Worm (Caenorhabditis elegans): ENCODE measurements around the gene nep-8.
"Not testable (repeated sequence)": the region's sequence is repeated elsewhere in the genome, so short reads cannot be mapped to it uniquely, and the experiment has no call there.

The nep-8 gene

DNA sequence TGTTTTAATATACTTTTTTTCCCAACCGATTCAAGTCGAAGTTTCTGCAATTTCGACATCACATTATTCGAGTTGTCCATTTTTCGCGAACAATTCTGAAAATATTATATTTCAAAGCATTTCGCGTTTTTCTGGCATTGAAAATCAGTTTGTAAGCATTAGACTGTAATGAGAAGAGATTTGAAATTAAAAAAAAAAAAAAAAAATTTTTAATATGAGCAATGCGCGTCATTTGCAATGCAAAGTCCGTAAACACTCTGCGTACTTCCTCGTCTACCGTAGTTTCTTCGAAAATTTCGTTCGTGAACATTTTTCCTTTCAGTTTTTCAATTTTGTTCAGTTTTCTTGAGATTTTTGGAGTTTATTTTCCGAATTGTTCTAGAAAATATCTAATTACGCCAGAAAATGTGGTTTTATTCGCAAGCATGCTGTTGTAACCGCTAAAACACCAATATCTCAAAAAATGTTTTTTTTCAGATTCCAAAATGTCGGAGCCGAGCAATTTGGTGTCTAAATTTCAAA is 41.7 kb downstream of the nep-8 start, which contains the start of the genes C16C8.5 and C16C8.16:
TSS of gene C16C8.5 (minus strand) at position 101 of the 522 bp plus-strand sequence.
TSS of gene C16C8.16 (plus strand) at position 472 of the 522 bp plus-strand sequence.
- TF ChIP-seq sptf-1 (tag; optimal IDR thresholded peaks at IDR 0.05) (no peak), nhr-237 (tag; optimal IDR thresholded peaks at IDR 0.05) (no peak), cnd-1 (tag; optimal IDR thresholded peaks at IDR 0.05) (no peak), mls-2 (tag; optimal IDR thresholded peaks at IDR 0.05) (no peak), ztf-11 (tag; optimal IDR thresholded peaks at IDR 0.05) (no peak), hlh-1 (tag; optimal IDR thresholded peaks at IDR 0.05) (no peak), nhr-76 (tag; optimal IDR thresholded peaks at IDR 0.05) (no peak), nhr-12 (tag; optimal IDR thresholded peaks at IDR 0.05) (no peak), zip-8 (tag; optimal IDR thresholded peaks at IDR 0.05) (no peak), elt-3 (tag; optimal IDR thresholded peaks at IDR 0.05) (no peak), ceh-83 (GFP tag; optimal IDR thresholded peaks at IDR 0.05) (no peak), unc-62 (GFP tag; optimal IDR thresholded peaks at IDR 0.05) (no peak), sem-2 (GFP tag; optimal IDR thresholded peaks at IDR 0.05) (no peak), nhr-2 (tag; optimal IDR thresholded peaks at IDR 0.05) (no peak), nhr-28 (tag; optimal IDR thresholded peaks at IDR 0.05) (no peak), unc-120 (tag; optimal IDR thresholded peaks at IDR 0.05; ENCODE audit: poor library complexity, severe bottlenecking) (no peak), snpc-4 (tag; optimal IDR thresholded peaks at IDR 0.05) (no peak), ceh-43 (GFP tag; optimal IDR thresholded peaks at IDR 0.05) (no peak), mab-5 (tag; optimal IDR thresholded peaks at IDR 0.05) (no peak)

DNA sequence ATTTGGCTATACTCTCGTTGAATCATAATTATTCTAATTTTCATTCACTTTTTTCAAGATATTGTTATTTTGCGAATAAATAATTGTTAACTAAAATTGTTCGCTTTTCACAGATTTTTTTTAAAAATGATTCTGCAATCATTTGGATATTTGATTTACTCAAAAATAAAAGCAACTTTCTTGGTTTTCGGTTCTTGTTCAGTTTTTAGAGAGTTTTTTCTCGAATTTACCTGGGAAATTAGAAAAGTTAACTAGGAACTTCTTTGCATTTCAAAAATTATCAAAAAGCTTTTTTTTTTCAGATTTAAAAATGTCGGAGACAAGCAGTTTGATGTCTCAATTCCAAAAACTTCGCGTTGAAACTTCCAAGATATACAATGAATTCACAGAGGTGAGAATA is 43.0 kb downstream of the nep-8 start, which contains the start of the genes C16C8.20 and gldi-6:
TSS of gene C16C8.20 (plus strand) at position 301 of the 400 bp plus-strand sequence.
TSS of gene gldi-6 (plus strand) at position 301 of the 400 bp plus-strand sequence.
- TF ChIP-seq unc-39 (tag; optimal IDR thresholded peaks at IDR 0.05) (no peak), ztf-11 (tag; optimal IDR thresholded peaks at IDR 0.05) (no peak), tbx-8 (GFP tag; optimal IDR thresholded peaks at IDR 0.05) (no peak), nhr-237 (tag; optimal IDR thresholded peaks at IDR 0.05) (no peak), cnd-1 (tag; optimal IDR thresholded peaks at IDR 0.05) (no peak), ceh-83 (GFP tag; optimal IDR thresholded peaks at IDR 0.05) (no peak), pha-4 (tag; optimal IDR thresholded peaks at IDR 0.05) (no peak), drap-1 (GFP tag; optimal IDR thresholded peaks at IDR 0.05) (no peak), ceh-43 (GFP tag; optimal IDR thresholded peaks at IDR 0.05) (no peak), lsy-2 (tag; optimal IDR thresholded peaks at IDR 0.05) (no peak)

DNA sequence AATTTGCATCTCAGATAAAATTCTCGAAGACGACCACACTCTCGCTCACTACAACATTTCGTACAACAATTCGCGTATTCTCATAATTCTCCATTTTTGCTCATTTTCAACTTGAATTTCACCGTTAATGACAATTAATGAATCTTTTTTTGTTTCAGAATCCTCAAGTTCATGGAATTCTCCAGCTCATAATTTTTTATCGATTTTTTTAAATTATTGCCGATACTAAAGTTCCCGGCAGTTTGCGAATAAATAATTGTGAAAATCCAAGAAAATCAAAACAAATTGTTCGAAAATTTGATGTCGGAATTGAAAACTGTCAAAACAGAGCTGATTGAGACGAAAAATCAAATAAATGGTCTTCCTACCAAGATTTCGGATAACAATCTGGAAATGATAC is 44.3 kb downstream of the nep-8 start, which contains the start of gene C16C8.21:
TSS of gene C16C8.21 (plus strand) at position 301 of the 400 bp plus-strand sequence.
- TF ChIP-seq nhr-237 (tag; optimal IDR thresholded peaks at IDR 0.05) (no peak), pha-4 (tag; optimal IDR thresholded peaks at IDR 0.05) (no peak), unc-120 (tag; optimal IDR thresholded peaks at IDR 0.05; ENCODE audit: poor library complexity, severe bottlenecking) (no peak), ceh-39 (tag; optimal IDR thresholded peaks at IDR 0.05) (no peak), ceh-83 (GFP tag; optimal IDR thresholded peaks at IDR 0.05) (no peak), blmp-1 (tag; optimal IDR thresholded peaks at IDR 0.05) (no peak)

DNA sequence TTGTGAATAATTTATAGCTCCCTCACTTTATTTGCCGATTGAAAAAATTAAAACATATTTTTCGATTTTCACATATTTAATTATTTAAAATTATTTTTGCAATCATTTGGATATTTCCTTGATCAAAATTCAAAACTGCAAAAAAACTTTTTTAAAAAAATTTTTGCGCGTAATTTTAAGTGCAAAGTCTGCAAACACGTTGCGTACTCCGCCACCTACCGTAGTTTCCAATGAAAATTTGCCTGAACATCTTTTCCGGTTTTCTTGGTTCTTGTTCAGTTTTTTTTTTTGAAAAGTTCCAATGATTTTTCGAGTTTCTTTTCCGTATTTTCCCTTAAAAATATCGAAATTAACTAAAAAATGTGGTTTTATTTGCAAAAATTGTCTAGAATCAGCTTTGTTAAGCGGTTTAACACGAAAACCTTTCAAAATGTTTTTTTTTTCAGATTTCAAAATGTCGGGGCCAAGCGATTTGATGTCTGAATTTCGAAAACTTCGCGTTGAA is 45.2 kb downstream of the nep-8 start, which contains the start of gene C16C8.25:
TSS of gene C16C8.25 (plus strand) at position 455 of the 505 bp plus-strand sequence.
- TF ChIP-seq ztf-11 (tag; optimal IDR thresholded peaks at IDR 0.05), result no peak
- no peak for TF ChIP-seq hlh-1 (tag; optimal IDR thresholded peaks at IDR 0.05)
- TF ChIP-seq mls-2 (tag; optimal IDR thresholded peaks at IDR 0.05), result no peak
- TF ChIP-seq bed-3 (GFP tag; optimal IDR thresholded peaks at IDR 0.05), result no peak
- no peak for TF ChIP-seq elt-1 (tag; optimal IDR thresholded peaks at IDR 0.05; ENCODE audit: borderline replicate concordance, insufficient read depth)
- TF ChIP-seq sem-2 (GFP tag; optimal IDR thresholded peaks at IDR 0.05), result no peak
- TF ChIP-seq sptf-1 (tag; optimal IDR thresholded peaks at IDR 0.05), result no peak
- TF ChIP-seq snpc-4 (tag; optimal IDR thresholded peaks at IDR 0.05), result no peak
- TF ChIP-seq mab-5 (tag; optimal IDR thresholded peaks at IDR 0.05), result no peak
- TF ChIP-seq nhr-237 (tag; optimal IDR thresholded peaks at IDR 0.05), result no peak
- TF ChIP-seq ham-2 (GFP tag; optimal IDR thresholded peaks at IDR 0.05), result no peak
- TF ChIP-seq unc-39 (tag; optimal IDR thresholded peaks at IDR 0.05), result no peak
- TF ChIP-seq lin-32 (GFP tag; optimal IDR thresholded peaks at IDR 0.05), result no peak

DNA sequence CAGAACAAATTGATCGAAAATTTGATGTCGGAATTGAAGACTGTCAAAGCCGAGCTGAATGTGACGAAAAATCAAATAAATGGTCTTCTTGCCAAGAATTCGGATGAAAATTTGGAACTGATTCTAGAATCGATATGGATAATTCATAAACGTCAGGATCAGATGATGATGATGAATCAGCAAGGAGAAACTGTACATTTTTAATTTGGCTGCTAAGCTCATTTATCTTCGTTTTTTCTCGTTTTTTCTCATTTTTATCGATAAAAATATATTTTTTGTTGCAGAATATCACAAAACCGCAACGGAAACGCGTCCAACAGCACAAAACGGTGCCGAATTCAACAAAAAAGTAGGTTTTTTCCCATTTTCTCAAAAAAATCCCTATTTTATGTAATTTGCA is 45.9 kb downstream of the nep-8 start, which contains the start of gene C16C8.14:
TSS of gene C16C8.14 (plus strand) at position 301 of the 400 bp plus-strand sequence.
- not testable (repeated sequence) for TF ChIP-seq unc-120 (tag; optimal IDR thresholded peaks at IDR 0.05; ENCODE audit: poor library complexity, severe bottlenecking); bed-3 (GFP tag; optimal IDR thresholded peaks at IDR 0.05); pha-4 (tag; optimal IDR thresholded peaks at IDR 0.05)
